Worm (Caenorhabditis elegans) whole organism, L3 larva: ENCODE results near the gene F41G4.8.
"Not testable (repeated sequence)": the region's sequence is repeated elsewhere in the genome, so short reads cannot be mapped to it uniquely, and the experiment has no call there.

Source experiments
- ZK546.5 ChIP-seq: sonication (generic microtip); optimal IDR thresholded peaks from 2 replicates; lab custom pipeline; 2017; ENCODE audit warnings: missing biosample characterization, missing genetic modification characterization
- aly-2 ChIP-seq: fragments of 150-350 bp; optimal IDR thresholded peaks from 2 replicates; lab custom pipeline; 2014; ENCODE audit warnings: missing biosample characterization, missing genetic modification characterization
- ama-1 ChIP-seq: fragments of 150-350 bp; optimal IDR thresholded peaks from 2 replicates; lab custom pipeline; 2018
- ceh-16 ChIP-seq: sonication (generic microtip); optimal IDR thresholded peaks from 2 replicates; lab custom pipeline; 2017; ENCODE audit warnings: missing biosample characterization, missing genetic modification characterization
- ceh-28 ChIP-seq: fragments of 150-350 bp; optimal IDR thresholded peaks from 2 replicates; lab custom pipeline; 2014; ENCODE audit warnings: missing biosample characterization, missing genetic modification reagents, missing genetic modification characterization
- ceh-82 ChIP-seq: fragments of 150-350 bp; optimal IDR thresholded peaks from 2 replicates; lab custom pipeline; 2014; ENCODE audit warnings: missing biosample characterization, missing genetic modification characterization
- egl-5 ChIP-seq: fragments of 150-350 bp; optimal IDR thresholded peaks from 2 replicates; lab custom pipeline; 2017; ENCODE audit warnings: missing biosample characterization, missing genetic modification reagents, missing genetic modification characterization, inconsistent platforms
- elt-1 ChIP-seq: fragments of 150-350 bp; optimal IDR thresholded peaks from 2 replicates; lab custom pipeline; 2014; ENCODE audit warnings: missing biosample characterization, missing genetic modification characterization
- elt-2 ChIP-seq: sonication (generic microtip); optimal IDR thresholded peaks from 2 replicates; lab custom pipeline; 2016; ENCODE audit warnings: missing genetic modification reagents, mild to moderate bottlenecking, missing genetic modification characterization, missing compliant biosample characterization
- elt-3 ChIP-seq, 3 experiments: fragments of 150-350 bp in 1 of 3; sonication (generic microtip) in 2 of 3; optimal IDR thresholded peaks; 2 replicates in 2 of 3; 4 replicates in 1 of 3; lab custom pipeline; 2014 to 2017; ENCODE audit warnings: missing biosample characterization in 3 of 3, missing genetic modification characterization in 3 of 3
- eor-1 ChIP-seq, 2 experiments: fragments of 150-350 bp; optimal IDR thresholded peaks; 2 replicates each; lab custom pipeline; 2014 to 2018; ENCODE audit warnings: missing biosample characterization in 2 of 2, missing genetic modification characterization in 2 of 2
- fkh-10 ChIP-seq: sonication (generic microtip); optimal IDR thresholded peaks from 2 replicates; lab custom pipeline; 2017; ENCODE audit warnings: missing biosample characterization, missing genetic modification reagents, missing genetic modification characterization
- fkh-2 ChIP-seq: fragments of 150-350 bp; optimal IDR thresholded peaks from 2 replicates; lab custom pipeline; 2014; ENCODE audit warnings: missing biosample characterization, missing genetic modification reagents, missing genetic modification characterization
- fos-1 ChIP-seq: fragments of 150-350 bp; optimal IDR thresholded peaks from 2 replicates; lab custom pipeline; 2014; ENCODE audit warnings: missing biosample characterization, missing genetic modification characterization
- hmg-11 ChIP-seq: sonication (generic microtip); optimal IDR thresholded peaks from 2 replicates; lab custom pipeline; 2016; ENCODE audit warnings: missing genetic modification characterization, missing compliant biosample characterization
- jun-1 ChIP-seq: fragments of 150-350 bp; optimal IDR thresholded peaks from 2 replicates; lab custom pipeline; 2014; ENCODE audit warnings: missing biosample characterization, missing genetic modification reagents, missing genetic modification characterization
- lin-15B ChIP-seq: fragments of 150-350 bp; optimal IDR thresholded peaks from 2 replicates; lab custom pipeline; 2014; ENCODE audit warnings: missing biosample characterization, missing genetic modification characterization
- lsy-12 ChIP-seq: sonication (generic microtip); optimal IDR thresholded peaks from 2 replicates; lab custom pipeline; 2016; ENCODE audit warnings: mild to moderate bottlenecking, missing genetic modification characterization, missing compliant biosample characterization
- nfya-1 ChIP-seq: sonication (generic microtip); optimal IDR thresholded peaks from 2 replicates; lab custom pipeline; 2017; ENCODE audit warnings: missing genetic modification characterization, mild to moderate bottlenecking, missing compliant biosample characterization, antibody characterized with exemption, moderate library complexity; ENCODE audit not compliant: insufficient read depth
- nhr-11 ChIP-seq: fragments of 150-350 bp; optimal IDR thresholded peaks from 2 replicates; lab custom pipeline; 2014; ENCODE audit warnings: missing biosample characterization, missing genetic modification characterization
- nhr-12 ChIP-seq: fragments of 150-350 bp; optimal IDR thresholded peaks from 2 replicates; lab custom pipeline; 2014; ENCODE audit warnings: missing biosample characterization, missing genetic modification characterization
- nhr-237 ChIP-seq: fragments of 150-350 bp; optimal IDR thresholded peaks from 2 replicates; lab custom pipeline; 2014; ENCODE audit warnings: missing biosample characterization, missing genetic modification characterization
- nhr-28 ChIP-seq: fragments of 150-350 bp; optimal IDR thresholded peaks from 2 replicates; lab custom pipeline; 2014; ENCODE audit warnings: missing biosample characterization, missing genetic modification characterization
- nhr-67 ChIP-seq: fragments of 150-350 bp; optimal IDR thresholded peaks from 2 replicates; lab custom pipeline; 2014; ENCODE audit warnings: missing biosample characterization, missing genetic modification characterization
- nhr-76 ChIP-seq: fragments of 150-350 bp; sonication (generic microtip); optimal IDR thresholded peaks from 5 replicates; lab custom pipeline; 2014; ENCODE audit warnings: missing biosample characterization, missing genetic modification characterization
- nhr-77 ChIP-seq: fragments of 150-350 bp; optimal IDR thresholded peaks from 2 replicates; lab custom pipeline; 2014; ENCODE audit warnings: missing biosample characterization, missing genetic modification characterization
- pha-4 ChIP-seq: fragments of 150-350 bp; optimal IDR thresholded peaks from 2 replicates; lab custom pipeline; 2014; ENCODE audit warnings: missing biosample characterization, missing genetic modification reagents, missing genetic modification characterization
- pqm-1 ChIP-seq: fragments of 150-350 bp; optimal IDR thresholded peaks from 2 replicates; lab custom pipeline; 2017; ENCODE audit warnings: missing biosample characterization, missing genetic modification characterization, inconsistent platforms
- sea-2 ChIP-seq: fragments of 150-350 bp; sonication (generic microtip); optimal IDR thresholded peaks from 4 replicates; lab custom pipeline; 2014; ENCODE audit warnings: missing biosample characterization, missing genetic modification reagents, missing genetic modification characterization
- snpc-4 ChIP-seq: fragments of 150-350 bp; optimal IDR thresholded peaks from 2 replicates; lab custom pipeline; 2014; ENCODE audit warnings: missing biosample characterization, missing genetic modification characterization

Gene F41G4.8

DNA sequence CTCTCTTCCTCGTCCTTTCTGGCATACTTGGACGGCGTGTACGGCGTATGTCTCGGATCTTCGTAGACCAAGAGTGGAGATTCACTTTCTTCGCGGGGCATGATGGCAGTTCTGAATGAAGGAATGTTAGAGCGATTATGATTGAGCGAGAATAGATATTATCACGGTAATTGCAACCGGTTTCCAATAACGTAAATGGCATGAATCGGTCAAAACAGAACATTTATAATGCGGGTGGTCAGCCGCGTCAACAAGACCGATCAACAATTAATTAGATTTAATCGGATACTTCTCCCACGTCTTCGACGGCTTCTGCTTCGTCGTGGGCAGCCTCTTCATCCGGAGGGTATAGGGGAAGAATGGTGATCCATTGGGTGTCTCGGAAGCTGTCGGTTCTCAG is 10.1 kb downstream of the F41G4.8 start, which contains the start of gene F41G4.13:
Gene F41G4.13, minus strand, starts transcription at position 101 of the 400 bp plus-strand sequence.
- not testable (repeated sequence) for TF ChIP-seq nhr-12; fos-1 (tag; lab: Kevin White, UChicago); ceh-28
- TF ChIP-seq, all 47 proteins: peak for 0; not testable (repeated sequence) for 47

DNA sequence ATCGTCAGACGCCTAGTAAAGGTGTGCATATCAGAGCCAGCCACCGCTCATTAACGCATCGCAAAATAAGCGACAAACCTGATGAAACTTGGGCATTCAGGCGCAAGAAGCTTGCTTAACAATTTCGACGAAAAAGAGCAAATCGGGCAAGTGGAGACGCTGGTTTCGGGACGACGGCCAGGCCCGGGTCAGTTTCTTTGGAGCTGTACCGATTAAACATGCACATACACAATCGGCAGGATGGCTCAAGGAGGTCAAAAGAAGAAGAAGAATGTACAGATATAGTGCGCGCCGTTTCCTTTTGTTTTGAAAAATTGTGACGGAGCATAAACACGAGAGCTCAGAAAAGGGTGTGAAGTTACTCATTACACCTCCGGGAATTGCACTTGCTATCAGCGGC is 18.3 kb downstream of the F41G4.8 start:
- TF ChIP-seq pqm-1 (tag; lab: Kevin White, UChicago) (no peak), egl-5 (tag; lab: Kevin White, UChicago) (no peak), nhr-237 (no peak), nhr-11 (tag; lab: Kevin White, UChicago) (no peak), nhr-76 (no peak), elt-3 (tag; optimal IDR thresholded peaks at IDR 0.05; lab: Kevin White, UChicago) (no peak), sea-2 (no peak), nfya-1 (tag; lab: Kevin White, UChicago) (no peak)
- TF ChIP-seq, all 47 proteins: peak for 0

DNA sequence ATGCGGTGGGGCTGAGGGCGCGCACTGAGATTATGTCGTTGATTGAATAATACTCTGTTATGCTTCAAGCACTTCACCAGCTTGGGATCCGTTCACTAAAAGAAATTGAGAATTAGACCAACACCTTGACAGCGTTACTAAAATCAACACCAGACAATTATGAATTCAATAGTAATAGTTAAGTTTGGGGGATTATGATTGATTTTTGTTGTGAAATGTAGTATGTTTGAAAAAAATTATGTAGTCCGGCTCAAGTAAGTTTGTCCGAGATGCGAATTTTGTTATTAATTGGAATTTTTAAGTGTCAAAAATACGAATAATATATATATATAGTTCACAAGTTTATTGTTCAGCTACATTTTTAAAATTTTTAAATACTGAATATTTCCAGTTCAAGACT is 19.5 kb downstream of the F41G4.8 start, which contains the start of gene sto-5:
Gene sto-5, minus strand, starts transcription at position 101 of the 400 bp plus-strand sequence.
- no peak for TF ChIP-seq elt-1 (tag; lab: Kevin White, UChicago)
- no peak for TF ChIP-seq lin-15B (tag; lab: Kevin White, UChicago)
- no peak for TF ChIP-seq fkh-10 (GFP tag; lab: Kevin White, UChicago)
- TF ChIP-seq aly-2 (tag; lab: Kevin White, UChicago) = no peak
- no peak for TF ChIP-seq ZK546.5 (tag; lab: Kevin White, UChicago)
- TF ChIP-seq egl-5 (tag; lab: Kevin White, UChicago) = no peak
- TF ChIP-seq nhr-76 = no peak
- TF ChIP-seq ceh-16 (tag; lab: Kevin White, UChicago) = no peak
- TF ChIP-seq eor-1 (tag; optimal IDR thresholded peaks at IDR 0.05; lab: Kevin White, UChicago) = no peak
- no peak for TF ChIP-seq nhr-77 (tag; lab: Kevin White, UChicago)
- TF ChIP-seq pqm-1 (tag; lab: Kevin White, UChicago) = no peak
- no peak for TF ChIP-seq nhr-237
- no peak for TF ChIP-seq nhr-67 (tag; lab: Kevin White, UChicago)
- no peak for TF ChIP-seq sea-2

- TF ChIP-seq sea-2 = no peak
- TF ChIP-seq eor-1 (tag; optimal IDR thresholded peaks at IDR 0.05; lab: Kevin White, UChicago) = no peak
- TF ChIP-seq ama-1 (lab: Kevin White, UChicago) = no peak
- TF ChIP-seq fkh-10 (GFP tag; lab: Kevin White, UChicago) = no peak
- no peak for TF ChIP-seq hmg-11 (tag; lab: Kevin White, UChicago)
- TF ChIP-seq nhr-12 = no peak
- TF ChIP-seq nhr-77 (tag; lab: Kevin White, UChicago) = no peak
- TF ChIP-seq ceh-82 (tag; lab: Kevin White, UChicago) = no peak
- TF ChIP-seq lsy-12 (tag; lab: Kevin White, UChicago) = no peak
- no peak for TF ChIP-seq pha-4 (tag; lab: Kevin White, UChicago)
Measured at ce11 chrX:16821533-16821932, 23.3 kb downstream of the F41G4.8 start.

DNA sequence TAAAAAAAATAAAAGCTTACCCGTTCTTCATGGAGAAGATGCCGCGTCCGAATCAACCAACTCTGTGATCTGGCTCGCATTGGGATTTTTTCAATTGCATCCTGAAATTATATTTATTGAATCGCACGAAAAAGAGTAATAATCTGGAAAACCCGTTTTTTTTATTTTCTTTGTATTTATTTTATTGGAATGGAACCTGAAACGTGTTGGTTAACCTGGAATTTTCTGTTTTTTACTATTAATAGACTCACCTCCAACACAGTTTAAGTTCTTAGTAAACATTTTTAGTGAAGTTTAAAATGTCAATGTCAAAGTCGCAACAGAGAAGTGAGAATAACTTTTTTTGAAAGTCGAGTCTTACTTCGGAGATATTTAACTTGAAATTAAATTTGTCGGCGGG is 26.6 kb downstream of the F41G4.8 start:
- TF ChIP-seq nhr-28 (tag; lab: Kevin White, UChicago) (no peak), fkh-10 (GFP tag; lab: Kevin White, UChicago) (peak; percentile 40)

- TF ChIP-seq elt-2 (tag; lab: Kevin White, UChicago) (no peak), jun-1 (tag; lab: Kevin White, UChicago) (no peak), fkh-10 (GFP tag; lab: Kevin White, UChicago) (peak; percentile 75), lsy-12 (tag; lab: Kevin White, UChicago) (no peak)
- TF ChIP-seq, all 47 proteins: peak for 1
Measured at ce11 chrX:16816854-16817253, 28.0 kb downstream of the F41G4.8 start.

- TF ChIP-seq pha-4 (tag; lab: Kevin White, UChicago) (peak; percentile 7), snpc-4 (no peak), fkh-2 (tag; lab: Kevin White, UChicago) (no peak), ceh-28 (no peak), ceh-82 (tag; lab: Kevin White, UChicago) (no peak)
Measured at ce11 chrX:16815508-16815907, 29.3 kb downstream of the F41G4.8 start.
